Worm (Caenorhabditis elegans) whole organism, L4/young adult: ENCODE data around the gene ags-3.

Experiments
- W03F9.2 ChIP-seq: fragments of 150-350 bp; optimal IDR thresholded peaks from 2 replicates; lab custom pipeline; 2014; ENCODE audit warnings: missing biosample characterization, missing genetic modification characterization
- dao-5 ChIP-seq: sonication (generic microtip); optimal IDR thresholded peaks from 2 replicates; lab custom pipeline; 2016; ENCODE audit warnings: missing genotype, missing genetic modification characterization, moderate library complexity, missing compliant biosample characterization
- him-1 ChIP-seq: sonication (generic microtip); optimal IDR thresholded peaks from 2 replicates; lab custom pipeline; 2016; ENCODE audit warnings: missing genotype, missing genetic modification reagents, missing genetic modification characterization, missing compliant biosample characterization

DNA sequence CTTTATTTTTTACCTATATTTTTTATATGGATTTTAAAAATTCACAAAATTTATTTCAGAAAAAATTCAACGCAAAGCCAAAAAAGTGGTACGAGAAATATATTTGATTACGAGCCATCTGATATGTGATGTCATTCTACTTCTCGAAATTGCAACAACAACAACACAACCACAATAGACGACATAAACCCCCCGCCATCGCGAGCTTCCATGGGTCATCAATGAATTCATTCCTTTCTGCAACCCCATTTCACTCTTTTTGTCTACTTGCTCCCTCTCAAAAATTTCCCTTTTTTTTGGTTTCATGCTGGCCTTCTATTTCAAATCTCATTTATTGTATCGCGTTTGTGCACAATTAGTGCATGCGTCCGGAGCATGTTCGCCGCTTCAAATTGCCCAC is 44.5 kb upstream of the ags-3 start:
- no peak for TF ChIP-seq W03F9.2 (tag; lab: Kevin White, UChicago)
- no peak for TF ChIP-seq dao-5
- TF ChIP-seq him-1 (tag; lab: Kevin White, UChicago): no peak
